Worm (Caenorhabditis elegans): ENCODE data around the gene ZK1128.7.

Gene ZK1128.7

ce11 chrIII:10123586-10124233 is 13.1 kb upstream of the ZK1128.7 start, which contains the start of gene ttll-4:
TSS of gene ttll-4 (plus strand) at chrIII:10124183.
- TF ChIP-seq tbp1 (GFP tag; optimal IDR thresholded peaks at IDR 0.05) (no peak), ceh-27 (GFP tag; optimal IDR thresholded peaks at IDR 0.05) (peak; percentile 47), Y95B8A.8 (GFP tag; IDR thresholded peaks at IDR 0.05) (peak; percentile 31; the same call in 1 of the 2 replicates), mel-28 (tag; optimal IDR thresholded peaks at IDR 0.05; ENCODE audit: borderline replicate concordance) (no peak), bed-1 (GFP tag; IDR thresholded peaks at IDR 0.05) (no peak), K12H6.12 (tag; optimal IDR thresholded peaks at IDR 0.05) (peak; percentile 22), F55B11.4 (tag; optimal IDR thresholded peaks at IDR 0.05; ENCODE audit: borderline replicate concordance, insufficient read depth) (no peak), him-1 (tag; optimal IDR thresholded peaks at IDR 0.05) (no peak), lin-35 (GFP tag; optimal IDR thresholded peaks at IDR 0.05) (peak in 1 of 3 experiments; percentile 31), ztf-28 (GFP tag; IDR thresholded peaks at IDR 0.05) (0 out of 2 replicates have a peak, but pooled peaks have one; percentile 64), egrh-3 (GFP tag; IDR thresholded peaks at IDR 0.05) (peak; percentile 63), ztf-26 (tag; optimal IDR thresholded peaks at IDR 0.05) (no peak), mcd-1 (GFP tag; IDR thresholded peaks at IDR 0.05) (peak; percentile 90), unc-130 (GFP tag; optimal IDR thresholded peaks at IDR 0.05) (peak; percentile 23), ztf-22 (GFP tag; optimal IDR thresholded peaks at IDR 0.05) (no peak), ama-1 (optimal IDR thresholded peaks at IDR 0.05) (no peak), ama-1 (GFP tag; optimal IDR thresholded peaks at IDR 0.05) (no peak), lin-54 (GFP tag; optimal IDR thresholded peaks at IDR 0.05) (peak; percentile 15), hmg-20 (GFP tag; IDR thresholded peaks at IDR 0.05) (0 out of 2 replicates have a peak, but pooled peaks have one; percentile 23), C06A6.2 (GFP tag; conservative IDR thresholded peaks at IDR 0.05) (peak; percentile 60; the same call in 1 of the 2 replicates), chd-7 (tag; optimal IDR thresholded peaks at IDR 0.05) (peak; percentile 6), ceh-91 (GFP tag; IDR thresholded peaks at IDR 0.05) (peak; percentile 46; the same call in 1 of the 2 replicates), let-607 (tag; optimal IDR thresholded peaks at IDR 0.05) (no peak), rec-8 (tag; optimal IDR thresholded peaks at IDR 0.05) (peak in 1 of 2 experiments; percentile 11), rcor-1 (GFP tag; IDR thresholded peaks at IDR 0.05) (peak; percentile 63; the same call in 1 of the 2 replicates), attf-6 (GFP tag; IDR thresholded peaks at IDR 0.05) (0 out of 2 replicates have a peak, but pooled peaks have one; percentile 11), ceh-100 (GFP tag; IDR thresholded peaks at IDR 0.05) (peak; percentile 96), D2030.7 (GFP tag; IDR thresholded peaks at IDR 0.05) (peak; percentile 61; the same call in 1 of the 2 replicates), ztf-18 (tag; optimal IDR thresholded peaks at IDR 0.05) (peak; percentile 44), madf-10 (tag; optimal IDR thresholded peaks at IDR 0.05) (no peak), snpc-4 (GFP tag; optimal IDR thresholded peaks at IDR 0.05) (peak; percentile 19), snpc-4 (tag; optimal IDR thresholded peaks at IDR 0.05) (no peak), madf-3 (GFP tag; IDR thresholded peaks at IDR 0.05) (0 out of 2 replicates have a peak, but pooled peaks have one; percentile 75), akir-1 (GFP tag; optimal IDR thresholded peaks at IDR 0.05) (no peak), pbrm-1 (GFP tag; IDR thresholded peaks at IDR 0.05) (peak; percentile 45; the same call in 1 of the 2 replicates), hlh-26 (GFP tag; conservative IDR thresholded peaks at IDR 0.05) (no peak), lin-26 (GFP tag; IDR thresholded peaks at IDR 0.05) (no peak), B0019.2 (GFP tag; conservative IDR thresholded peaks at IDR 0.05) (peak; percentile 56; the same call in 1 of the 2 replicates), lir-1 (GFP tag; conservative IDR thresholded peaks at IDR 0.05) (peak; percentile 36; the same call in 1 of the 2 replicates), atf-7 (tag; optimal IDR thresholded peaks at IDR 0.05) (no peak), C17E4.6 (GFP tag; IDR thresholded peaks at IDR 0.05) (no peak), nfyb-1 (GFP tag; IDR thresholded peaks at IDR 0.05) (no peak), F33H1.4 (GFP tag; IDR thresholded peaks at IDR 0.05) (0 out of 2 replicates have a peak, but pooled peaks have one; percentile 32), mxl-1 (tag; optimal IDR thresholded peaks at IDR 0.05) (no peak), cebp-1 (GFP tag; IDR thresholded peaks at IDR 0.05) (peak; percentile 29; the same call in 1 of the 2 replicates), cebp-1 (tag; optimal IDR thresholded peaks at IDR 0.05) (peak; percentile 28), lin-40 (tag; optimal IDR thresholded peaks at IDR 0.05) (peak; percentile 32)
